Worm (Caenorhabditis elegans): ENCODE measurements around the gene F15B9.11.

The F15B9.11 gene

ce11 chrV:13000068-13000467 lies 7.4 kb upstream of the F15B9.11 start:
- TF ChIP-seq ceh-36 (tag; optimal IDR thresholded peaks at IDR 0.05) (no peak), tra-4 (tag; optimal IDR thresholded peaks at IDR 0.05) (no peak), sea-1 (GFP tag; conservative IDR thresholded peaks at IDR 0.05) (no peak), ama-1 (optimal IDR thresholded peaks at IDR 0.05) (no peak), aly-1 (tag; optimal IDR thresholded peaks at IDR 0.05) (no peak), hmg-4 (GFP tag; optimal IDR thresholded peaks at IDR 0.05) (no peak), F13C5.2 (tag; optimal IDR thresholded peaks at IDR 0.05) (no peak), tbx-11 (GFP tag; IDR thresholded peaks at IDR 0.05) (no peak), ceh-13 (GFP tag; optimal IDR thresholded peaks at IDR 0.05) (no peak), flt-1 (GFP tag; IDR thresholded peaks at IDR 0.05) (no peak), B0310.2 (tag; optimal IDR thresholded peaks at IDR 0.05) (no peak), hnd-1 (tag; optimal IDR thresholded peaks at IDR 0.05) (no peak), scrt-1 (GFP tag; IDR thresholded peaks at IDR 0.05) (no peak), ets-7 (tag; optimal IDR thresholded peaks at IDR 0.05) (no peak), hmbx-1 (tag; optimal IDR thresholded peaks at IDR 0.05) (no peak), pes-1 (GFP tag; IDR thresholded peaks at IDR 0.05) (no peak), tbx-37 (GFP tag; conservative IDR thresholded peaks at IDR 0.05) (no peak)

- no peak for TF ChIP-seq ceh-36 (tag; optimal IDR thresholded peaks at IDR 0.05)
- TF ChIP-seq sea-1 (GFP tag; conservative IDR thresholded peaks at IDR 0.05), result no peak
- TF ChIP-seq ceh-13 (GFP tag; optimal IDR thresholded peaks at IDR 0.05), result no peak
Observed at ce11 chrV:12999559-12999958, 6.9 kb upstream of the F15B9.11 start, which contains the start of gene far-4. TSS of gene far-4 (minus strand) at chrV:12999659.

- no peak for TF ChIP-seq tbx-37 (GFP tag; conservative IDR thresholded peaks at IDR 0.05)
- no peak for TF ChIP-seq scrt-1 (GFP tag; IDR thresholded peaks at IDR 0.05)
- no peak for TF ChIP-seq hmg-4 (GFP tag; optimal IDR thresholded peaks at IDR 0.05)
- TF ChIP-seq ets-7 (tag; optimal IDR thresholded peaks at IDR 0.05), result no peak
- TF ChIP-seq F13C5.2 (tag; optimal IDR thresholded peaks at IDR 0.05), result no peak
- TF ChIP-seq pes-1 (GFP tag; IDR thresholded peaks at IDR 0.05), result no peak
Observed at ce11 chrV:12997422-12997821, 4.7 kb upstream of the F15B9.11 start, which contains the start of gene far-3. TSS of gene far-3 (minus strand) at chrV:12997522.

- TF ChIP-seq sea-1 (GFP tag; conservative IDR thresholded peaks at IDR 0.05), result no peak
- no peak for TF ChIP-seq flt-1 (GFP tag; IDR thresholded peaks at IDR 0.05)
- no peak for TF ChIP-seq hmbx-1 (tag; optimal IDR thresholded peaks at IDR 0.05)
- no peak for TF ChIP-seq F13C5.2 (tag; optimal IDR thresholded peaks at IDR 0.05)
- no peak for TF ChIP-seq ceh-13 (GFP tag; optimal IDR thresholded peaks at IDR 0.05)
- TF ChIP-seq ets-7 (tag; optimal IDR thresholded peaks at IDR 0.05), result no peak
- no peak for TF ChIP-seq hnd-1 (tag; optimal IDR thresholded peaks at IDR 0.05)
- TF ChIP-seq B0310.2 (tag; optimal IDR thresholded peaks at IDR 0.05), result no peak
- TF ChIP-seq tbx-37 (GFP tag; conservative IDR thresholded peaks at IDR 0.05), result no peak
- TF ChIP-seq tra-4 (tag; optimal IDR thresholded peaks at IDR 0.05), result no peak
- no peak for TF ChIP-seq tbx-11 (GFP tag; IDR thresholded peaks at IDR 0.05)
- TF ChIP-seq ama-1 (optimal IDR thresholded peaks at IDR 0.05), result no peak
- no peak for TF ChIP-seq aly-1 (tag; optimal IDR thresholded peaks at IDR 0.05)
- no peak for TF ChIP-seq scrt-1 (GFP tag; IDR thresholded peaks at IDR 0.05)
- no peak for TF ChIP-seq hmg-4 (GFP tag; optimal IDR thresholded peaks at IDR 0.05)
- no peak for TF ChIP-seq pes-1 (GFP tag; IDR thresholded peaks at IDR 0.05)
- TF ChIP-seq ceh-36 (tag; optimal IDR thresholded peaks at IDR 0.05), result no peak
Observed at ce11 chrV:12995269-12995668, 2.6 kb upstream of the F15B9.11 start, which contains the start of gene far-5. TSS of gene far-5 (plus strand) at chrV:12995569.

ce11 chrV:12988256-12988655 lies 4.4 kb downstream of the F15B9.11 start, which contains the start of gene F15B9.8:
TSS of gene F15B9.8 (plus strand) at chrV:12988556.
- TF ChIP-seq hnd-1 (tag; optimal IDR thresholded peaks at IDR 0.05) (no peak), scrt-1 (GFP tag; IDR thresholded peaks at IDR 0.05) (no peak), aly-1 (tag; optimal IDR thresholded peaks at IDR 0.05) (no peak), ets-7 (tag; optimal IDR thresholded peaks at IDR 0.05) (no peak), pes-1 (GFP tag; IDR thresholded peaks at IDR 0.05) (no peak), B0310.2 (tag; optimal IDR thresholded peaks at IDR 0.05) (no peak), sea-1 (GFP tag; conservative IDR thresholded peaks at IDR 0.05) (no peak), ceh-36 (tag; optimal IDR thresholded peaks at IDR 0.05) (no peak), tra-4 (tag; optimal IDR thresholded peaks at IDR 0.05) (no peak), flt-1 (GFP tag; IDR thresholded peaks at IDR 0.05) (no peak), hmbx-1 (tag; optimal IDR thresholded peaks at IDR 0.05) (no peak)

ce11 chrV:12987061-12987460 lies 5.6 kb downstream of the F15B9.11 start, which contains the start of gene shw-3:
TSS of gene shw-3 (minus strand) at chrV:12987161.
- no peak for TF ChIP-seq B0310.2 (tag; optimal IDR thresholded peaks at IDR 0.05)

- TF ChIP-seq aly-1 (tag; optimal IDR thresholded peaks at IDR 0.05), result no peak
- TF ChIP-seq ets-7 (tag; optimal IDR thresholded peaks at IDR 0.05), result no peak
- no peak for TF ChIP-seq tbx-11 (GFP tag; IDR thresholded peaks at IDR 0.05)
- no peak for TF ChIP-seq hnd-1 (tag; optimal IDR thresholded peaks at IDR 0.05)
- no peak for TF ChIP-seq ceh-36 (tag; optimal IDR thresholded peaks at IDR 0.05)
- TF ChIP-seq flt-1 (GFP tag; IDR thresholded peaks at IDR 0.05), result no peak
- TF ChIP-seq ceh-13 (GFP tag; optimal IDR thresholded peaks at IDR 0.05), result no peak
- no peak for TF ChIP-seq pes-1 (GFP tag; IDR thresholded peaks at IDR 0.05)
- no peak for TF ChIP-seq ama-1 (optimal IDR thresholded peaks at IDR 0.05)
- no peak for TF ChIP-seq B0310.2 (tag; optimal IDR thresholded peaks at IDR 0.05)
- no peak for TF ChIP-seq hmbx-1 (tag; optimal IDR thresholded peaks at IDR 0.05)
- TF ChIP-seq tra-4 (tag; optimal IDR thresholded peaks at IDR 0.05), result no peak
Observed at ce11 chrV:12974047-12974446, 18.6 kb downstream of the F15B9.11 start.

- TF ChIP-seq F13C5.2 (tag; optimal IDR thresholded peaks at IDR 0.05) (no peak), scrt-1 (GFP tag; IDR thresholded peaks at IDR 0.05) (no peak), pes-1 (GFP tag; IDR thresholded peaks at IDR 0.05) (no peak), ets-7 (tag; optimal IDR thresholded peaks at IDR 0.05) (no peak), tra-4 (tag; optimal IDR thresholded peaks at IDR 0.05) (no peak), ceh-36 (tag; optimal IDR thresholded peaks at IDR 0.05) (no peak), sea-1 (GFP tag; conservative IDR thresholded peaks at IDR 0.05) (no peak), B0310.2 (tag; optimal IDR thresholded peaks at IDR 0.05) (no peak), flt-1 (GFP tag; IDR thresholded peaks at IDR 0.05) (no peak), hmbx-1 (tag; optimal IDR thresholded peaks at IDR 0.05) (no peak), hnd-1 (tag; optimal IDR thresholded peaks at IDR 0.05) (no peak), tbx-11 (GFP tag; IDR thresholded peaks at IDR 0.05) (no peak), hmg-4 (GFP tag; optimal IDR thresholded peaks at IDR 0.05) (no peak), ama-1 (optimal IDR thresholded peaks at IDR 0.05) (no peak), aly-1 (tag; optimal IDR thresholded peaks at IDR 0.05) (no peak), tbx-37 (GFP tag; conservative IDR thresholded peaks at IDR 0.05) (no peak)
Observed at ce11 chrV:12970575-12971160, 22.0 kb downstream of the F15B9.11 start, which contains the start of gene pnn-1. TSS of gene pnn-1 (plus strand) at chrV:12971110.
